Fruit fly (Drosophila melanogaster): ENCODE data around the gene Arp5.

Arp5 gene

dm6 chr3R:18196622-18196990 lies 11.3 kb downstream of the Arp5 start:
- TF ChIP-seq CG31627 (GFP tag; optimal IDR thresholded peaks at IDR 0.05): no peak
- no peak for TF ChIP-seq svp (GFP tag)
- TF ChIP-seq spab (GFP tag; optimal IDR thresholded peaks at IDR 0.05): no peak
- TF ChIP-seq eg (GFP tag; IDR thresholded peaks at IDR 0.05): no peak
- TF ChIP-seq CG16779 (tag; optimal IDR thresholded peaks at IDR 0.05): no peak
- no peak for TF ChIP-seq CG6792 (GFP tag; optimal IDR thresholded peaks at IDR 0.05)
- TF ChIP-seq Eip93F (GFP tag; optimal IDR thresholded peaks at IDR 0.05): no peak
- no peak for TF ChIP-seq Hr38 (GFP tag; optimal IDR thresholded peaks at IDR 0.05)
- no peak for TF ChIP-seq CG10669 (GFP tag; optimal IDR thresholded peaks at IDR 0.05)
- no peak for TF ChIP-seq fd85E (GFP tag; optimal IDR thresholded peaks at IDR 0.05)
- no peak for TF ChIP-seq CG8119 (GFP tag; IDR thresholded peaks at IDR 0.05)
- no peak for TF ChIP-seq net (GFP tag; optimal IDR thresholded peaks at IDR 0.05)
- no peak for TF ChIP-seq CG34406 (GFP tag; optimal IDR thresholded peaks at IDR 0.05)
- TF ChIP-seq CG1621 (tag; optimal IDR thresholded peaks at IDR 0.05): no peak
- TF ChIP-seq salr (GFP tag; optimal IDR thresholded peaks at IDR 0.05): no peak
- TF ChIP-seq CG6163 (GFP tag; IDR thresholded peaks at IDR 0.05): no peak
- no peak for TF ChIP-seq CG6808 (GFP tag; optimal IDR thresholded peaks at IDR 0.05)
- TF ChIP-seq ss (GFP tag; optimal IDR thresholded peaks at IDR 0.05): no peak
- TF ChIP-seq topi (GFP tag; optimal IDR thresholded peaks at IDR 0.05): no peak

- TF ChIP-seq CG6163 (GFP tag; IDR thresholded peaks at IDR 0.05): no peak
- TF ChIP-seq Sox14 (GFP tag; optimal IDR thresholded peaks at IDR 0.05): peak; percentile 59
- no peak for TF ChIP-seq CG8319 (GFP tag; optimal IDR thresholded peaks at IDR 0.05)
- peak; percentile 23 for TF ChIP-seq CG34406 (GFP tag; optimal IDR thresholded peaks at IDR 0.05)
- TF ChIP-seq Hr38 (GFP tag; optimal IDR thresholded peaks at IDR 0.05): no peak
- TF ChIP-seq OdsH (GFP tag; optimal IDR thresholded peaks at IDR 0.05): peak; percentile 58
- TF ChIP-seq spab (GFP tag; optimal IDR thresholded peaks at IDR 0.05): peak; percentile 79
- TF ChIP-seq Sox15 (GFP tag; optimal IDR thresholded peaks at IDR 0.05): peak; percentile 49
- TF ChIP-seq CG10669 (GFP tag; optimal IDR thresholded peaks at IDR 0.05): peak; percentile 65
- peak; percentile 53 for TF ChIP-seq acj6 (GFP tag; optimal IDR thresholded peaks at IDR 0.05)
- peak; percentile 86 for TF ChIP-seq CG6808 (GFP tag; optimal IDR thresholded peaks at IDR 0.05)
- TF ChIP-seq Blimp-1 (GFP tag; optimal IDR thresholded peaks at IDR 0.05): peak; percentile 11
- peak; percentile 67 for TF ChIP-seq CG32006 (GFP tag; optimal IDR thresholded peaks at IDR 0.05)
- TF ChIP-seq Hr4 (GFP tag; optimal IDR thresholded peaks at IDR 0.05): peak; percentile 44
- peak; percentile 64 to 75 for TF ChIP-seq salr (GFP tag; optimal IDR thresholded peaks at IDR 0.05)
- TF ChIP-seq CG7368 (GFP tag; optimal IDR thresholded peaks at IDR 0.05): peak; percentile 10
- TF ChIP-seq svp (GFP tag): peak; percentile 82
- TF ChIP-seq CG4318 (GFP tag; optimal IDR thresholded peaks at IDR 0.05): peak; percentile 53
- peak; percentile 91 for TF ChIP-seq CG1621 (tag; optimal IDR thresholded peaks at IDR 0.05)
- TF ChIP-seq topi (GFP tag; optimal IDR thresholded peaks at IDR 0.05): peak; percentile 54
- TF ChIP-seq Ets96B (tag; optimal IDR thresholded peaks at IDR 0.05): peak; percentile 84
- TF ChIP-seq Eip75B (GFP tag; optimal IDR thresholded peaks at IDR 0.05): peak; percentile 42
- TF ChIP-seq CG8632 (GFP tag; optimal IDR thresholded peaks at IDR 0.05): peak; percentile 59
- peak; percentile 86 for TF ChIP-seq CG6854 (GFP tag; optimal IDR thresholded peaks at IDR 0.05)
- TF ChIP-seq pdm3 (GFP tag; optimal IDR thresholded peaks at IDR 0.05): peak; percentile 65
- peak; percentile 21 for TF ChIP-seq CG3919 (GFP tag; optimal IDR thresholded peaks at IDR 0.05)
- TF ChIP-seq achi (GFP tag; optimal IDR thresholded peaks at IDR 0.05): peak; percentile 57
- peak; percentile 63 for TF ChIP-seq Smox (GFP tag; optimal IDR thresholded peaks at IDR 0.05)
- TF ChIP-seq net (GFP tag; optimal IDR thresholded peaks at IDR 0.05): peak; percentile 81
- peak; percentile 17 for TF ChIP-seq fkh (GFP tag; optimal IDR thresholded peaks at IDR 0.05)
- TF ChIP-seq CG6792 (GFP tag; optimal IDR thresholded peaks at IDR 0.05): peak; percentile 25
- peak; percentile 58 for TF ChIP-seq CG31627 (GFP tag; optimal IDR thresholded peaks at IDR 0.05)
- peak; percentile 17 for TF ChIP-seq cyc (GFP tag; optimal IDR thresholded peaks at IDR 0.05)
- peak; percentile 86 for TF ChIP-seq dsx (GFP tag; optimal IDR thresholded peaks at IDR 0.05; ENCODE audit: poor library complexity, severe bottlenecking)
- TF ChIP-seq eg (GFP tag; IDR thresholded peaks at IDR 0.05): no peak
- TF ChIP-seq CG11762 (GFP tag; optimal IDR thresholded peaks at IDR 0.05; ENCODE audit: insufficient read depth): no peak
- peak; percentile 92 for TF ChIP-seq CG16779 (tag; optimal IDR thresholded peaks at IDR 0.05)
- no peak for TF ChIP-seq CG11294 (GFP tag; IDR thresholded peaks at IDR 0.05)
- no peak for TF ChIP-seq Gug (GFP tag; IDR thresholded peaks at IDR 0.05)
- peak; percentile 68 for TF ChIP-seq CG10631 (GFP tag; optimal IDR thresholded peaks at IDR 0.05)
- peak; percentile 76 for TF ChIP-seq CG3032 (tag; optimal IDR thresholded peaks at IDR 0.05)
- peak; percentile 74 for TF ChIP-seq esn (GFP tag; optimal IDR thresholded peaks at IDR 0.05)
- TF ChIP-seq Eip93F (GFP tag; optimal IDR thresholded peaks at IDR 0.05): peak; percentile 77
Observed at dm6 chr3R:18196991-18197801, 11.9 kb downstream of the Arp5 start.

All from whole organism, prepupa.